Worm (Caenorhabditis elegans) whole organism, mixed stage, embryonic: Measurements from ENCODE around the gene C29E4.12.

ENCODE experiments used
- blmp-1 ChIP-seq: fragments of 150-350 bp; optimal IDR thresholded peaks from 2 replicates; lab custom pipeline; 2014; ENCODE audit warnings: missing biosample characterization, missing genetic modification characterization
- ces-1 ChIP-seq: fragments of 150-350 bp; optimal IDR thresholded peaks from 2 replicates; lab custom pipeline; 2014; ENCODE audit warnings: missing biosample characterization, missing genetic modification reagents, missing genetic modification characterization
- lsy-2 ChIP-seq: fragments of 150-350 bp; optimal IDR thresholded peaks from 2 replicates; lab custom pipeline; 2014; ENCODE audit warnings: missing biosample characterization, missing genetic modification characterization
- mep-1 ChIP-seq: fragments of 150-350 bp; optimal IDR thresholded peaks from 2 replicates; lab custom pipeline; 2017; ENCODE audit warnings: missing biosample characterization, missing genetic modification reagents, missing genetic modification characterization, inconsistent platforms
- mls-2 ChIP-seq: sonication (generic microtip); optimal IDR thresholded peaks from 2 replicates; lab custom pipeline; 2016; ENCODE audit warnings: mild to moderate bottlenecking, missing genetic modification characterization, moderate library complexity, missing compliant biosample characterization
- nhr-237 ChIP-seq: fragments of 150-350 bp; optimal IDR thresholded peaks from 2 replicates; lab custom pipeline; 2014; ENCODE audit warnings: missing biosample characterization, missing genetic modification characterization
- nhr-28 ChIP-seq: fragments of 150-350 bp; optimal IDR thresholded peaks from 2 replicates; lab custom pipeline; 2014; ENCODE audit warnings: missing biosample characterization, missing genetic modification characterization
- snpc-4 ChIP-seq: fragments of 150-350 bp; optimal IDR thresholded peaks from 2 replicates; lab custom pipeline; 2014; ENCODE audit warnings: missing biosample characterization, missing genetic modification characterization
- unc-39 ChIP-seq: fragments of 150-350 bp; optimal IDR thresholded peaks from 2 replicates; lab custom pipeline; 2014; ENCODE audit warnings: missing biosample characterization, missing genetic modification characterization
- ztf-11 ChIP-seq: fragments of 150-350 bp; optimal IDR thresholded peaks from 2 replicates; lab custom pipeline; 2014; ENCODE audit warnings: missing biosample characterization, missing genetic modification characterization

DNA sequence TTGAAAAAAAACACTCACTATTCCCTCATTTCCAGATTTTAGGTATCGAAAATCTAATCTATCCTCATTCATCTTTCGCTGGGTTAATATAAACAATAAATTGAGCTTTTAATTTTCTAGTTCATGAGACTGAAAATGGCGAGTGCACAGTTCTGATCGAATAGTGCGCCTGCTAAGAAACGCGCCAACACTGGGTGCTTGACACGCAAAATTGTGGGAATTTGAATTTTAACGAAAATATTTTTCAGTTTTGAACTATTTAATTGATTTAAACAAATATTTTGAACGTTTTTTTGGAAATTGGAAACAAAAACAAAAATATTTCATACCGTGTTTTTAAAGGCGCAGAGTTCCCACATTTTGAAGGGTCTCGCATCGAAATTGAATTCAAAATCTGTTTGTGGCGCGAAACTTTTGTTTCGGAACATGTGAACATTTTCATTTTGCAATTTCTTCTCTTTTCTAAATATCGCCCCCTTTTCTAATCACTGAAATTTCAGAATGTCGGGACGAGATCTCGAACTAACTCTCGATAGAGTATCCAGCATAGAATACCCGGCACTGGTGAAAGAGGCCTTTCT, 12.3 kb upstream of the C29E4.12 start, which contains the start of the genes C29E4.13 and npp-15:
- TF ChIP-seq nhr-28 (tag; lab: Kevin White, UChicago) (no peak), snpc-4 (no peak), ces-1 (GFP tag; lab: Kevin White, UChicago) (no peak), mls-2 (tag; lab: Kevin White, UChicago) (no peak), ztf-11 (no peak), nhr-237 (tag; lab: Kevin White, UChicago) (peak; percentile 16), unc-39 (tag; lab: Kevin White, UChicago) (no peak), blmp-1 (tag; lab: Kevin White, UChicago) (no peak), mep-1 (tag; lab: Kevin White, UChicago) (no peak), lsy-2 (peak; percentile 34)
